Worm (Caenorhabditis elegans) whole organism, mixed stage, embryonic: Measurements from ENCODE around the gene Y70C5B.2.

Source experiments
- M03D4.4 ChIP-seq: sonication (generic microtip); optimal IDR thresholded peaks from 2 replicates; lab custom pipeline; 2017; ENCODE audit warnings: mild to moderate bottlenecking, missing genetic modification characterization, missing compliant biosample characterization
- bed-3 ChIP-seq: fragments of 200-800 bp; sonication (Bioruptor generic); optimal IDR thresholded peaks from 3 replicates; lab custom pipeline; 2018; ENCODE audit warnings: mild to moderate bottlenecking, missing genetic modification characterization, moderate library complexity, missing compliant biosample characterization
- blmp-1 ChIP-seq: fragments of 150-350 bp; optimal IDR thresholded peaks from 2 replicates; lab custom pipeline; 2014; ENCODE audit warnings: missing biosample characterization, missing genetic modification characterization
- ceh-39 ChIP-seq: fragments of 150-350 bp; optimal IDR thresholded peaks from 2 replicates; lab custom pipeline; 2014; ENCODE audit warnings: missing biosample characterization, missing genetic modification characterization
- ceh-83 ChIP-seq: fragments of 200-800 bp; sonication (Bioruptor generic); optimal IDR thresholded peaks from 2 replicates; lab custom pipeline; 2018; ENCODE audit warnings: mild to moderate bottlenecking, missing genetic modification characterization, missing compliant biosample characterization
- ces-1 ChIP-seq: fragments of 150-350 bp; optimal IDR thresholded peaks from 2 replicates; lab custom pipeline; 2014; ENCODE audit warnings: missing biosample characterization, missing genetic modification reagents, missing genetic modification characterization
- cnd-1 ChIP-seq: fragments of 200-800 bp; sonication (Bioruptor generic); optimal IDR thresholded peaks from 2 replicates; lab custom pipeline; 2018; ENCODE audit warnings: mild to moderate bottlenecking, missing genetic modification characterization, missing compliant biosample characterization
- drap-1 ChIP-seq: fragments of 200-800 bp; sonication (Bioruptor generic); optimal IDR thresholded peaks from 3 replicates; lab custom pipeline; 2018; ENCODE audit warnings: mild to moderate bottlenecking, missing genetic modification characterization, missing compliant biosample characterization
- elt-1 ChIP-seq: sonication (generic microtip); optimal IDR thresholded peaks from 2 replicates; lab custom pipeline; 2017; ENCODE audit warnings: missing genetic modification characterization, mild to moderate bottlenecking, missing compliant biosample characterization, antibody characterized with exemption, moderate library complexity, borderline replicate concordance; ENCODE audit not compliant: insufficient read depth
- elt-3 ChIP-seq: fragments of 150-350 bp; optimal IDR thresholded peaks from 2 replicates; lab custom pipeline; 2014; ENCODE audit warnings: missing biosample characterization, missing genetic modification characterization
- flh-1 ChIP-seq: fragments of 200-800 bp; sonication (Bioruptor generic); optimal IDR thresholded peaks from 2 replicates; lab custom pipeline; 2018; ENCODE audit warnings: mild to moderate bottlenecking, missing genetic modification characterization, moderate library complexity, missing compliant biosample characterization
- ham-2 ChIP-seq: fragments of 200-800 bp; sonication (Bioruptor generic); optimal IDR thresholded peaks from 2 replicates; lab custom pipeline; 2018; ENCODE audit warnings: mild to moderate bottlenecking, missing genetic modification characterization, missing compliant biosample characterization
- hlh-1 ChIP-seq: fragments of 150-350 bp; optimal IDR thresholded peaks from 2 replicates; lab custom pipeline; 2014; ENCODE audit warnings: missing biosample characterization, missing genetic modification reagents, missing genetic modification characterization
- lin-13 ChIP-seq: fragments of 150-350 bp; optimal IDR thresholded peaks from 2 replicates; lab custom pipeline; 2014; ENCODE audit warnings: missing biosample characterization, missing genetic modification characterization
- lin-32 ChIP-seq: fragments of 200-800 bp; sonication (Bioruptor generic); optimal IDR thresholded peaks from 2 replicates; lab custom pipeline; 2018; ENCODE audit warnings: mild to moderate bottlenecking, missing genetic modification characterization, missing compliant biosample characterization
- lsy-2 ChIP-seq: fragments of 150-350 bp; optimal IDR thresholded peaks from 2 replicates; lab custom pipeline; 2014; ENCODE audit warnings: missing biosample characterization, missing genetic modification characterization
- mab-5 ChIP-seq: fragments of 150-350 bp; optimal IDR thresholded peaks from 2 replicates; lab custom pipeline; 2014; ENCODE audit warnings: missing biosample characterization, missing genetic modification characterization
- mep-1 ChIP-seq: fragments of 150-350 bp; optimal IDR thresholded peaks from 2 replicates; lab custom pipeline; 2017; ENCODE audit warnings: missing biosample characterization, missing genetic modification reagents, missing genetic modification characterization, inconsistent platforms
- mls-2 ChIP-seq: sonication (generic microtip); optimal IDR thresholded peaks from 2 replicates; lab custom pipeline; 2016; ENCODE audit warnings: mild to moderate bottlenecking, missing genetic modification characterization, moderate library complexity, missing compliant biosample characterization
- nhr-12 ChIP-seq: fragments of 150-350 bp; optimal IDR thresholded peaks from 2 replicates; lab custom pipeline; 2014; ENCODE audit warnings: missing biosample characterization, missing genetic modification characterization
- nhr-2 ChIP-seq: fragments of 150-350 bp; optimal IDR thresholded peaks from 2 replicates; lab custom pipeline; 2014; ENCODE audit warnings: missing biosample characterization, missing genetic modification characterization
- nhr-237 ChIP-seq: fragments of 150-350 bp; optimal IDR thresholded peaks from 2 replicates; lab custom pipeline; 2014; ENCODE audit warnings: missing biosample characterization, missing genetic modification characterization
- nhr-28 ChIP-seq: fragments of 150-350 bp; optimal IDR thresholded peaks from 2 replicates; lab custom pipeline; 2014; ENCODE audit warnings: missing biosample characterization, missing genetic modification characterization
- nhr-76 ChIP-seq: sonication (generic microtip); optimal IDR thresholded peaks from 2 replicates; lab custom pipeline; 2017; ENCODE audit warnings: missing biosample characterization, missing genetic modification characterization
- pha-4 ChIP-seq: fragments of 150-350 bp; optimal IDR thresholded peaks from 2 replicates; lab custom pipeline; 2018; ENCODE audit warnings: missing biosample characterization, missing genetic modification reagents, missing genetic modification characterization
- sem-2 ChIP-seq: fragments of 200-800 bp; sonication (Bioruptor generic); optimal IDR thresholded peaks from 2 replicates; lab custom pipeline; 2018; ENCODE audit warnings: mild to moderate bottlenecking, missing genetic modification characterization, missing compliant biosample characterization
- snpc-4 ChIP-seq: fragments of 150-350 bp; optimal IDR thresholded peaks from 2 replicates; lab custom pipeline; 2014; ENCODE audit warnings: missing biosample characterization, missing genetic modification characterization
- sptf-1 ChIP-seq: sonication (generic microtip); optimal IDR thresholded peaks from 2 replicates; lab custom pipeline; 2017; ENCODE audit warnings: mild to moderate bottlenecking, missing genetic modification characterization, moderate library complexity, missing compliant biosample characterization
- tbx-8 ChIP-seq: fragments of 200-800 bp; sonication (Bioruptor generic); optimal IDR thresholded peaks from 2 replicates; lab custom pipeline; 2018; ENCODE audit warnings: mild to moderate bottlenecking, missing genetic modification characterization, moderate library complexity, missing compliant biosample characterization
- unc-120 ChIP-seq: sonication (generic microtip); optimal IDR thresholded peaks from 2 replicates; lab custom pipeline; 2017; ENCODE audit warnings: missing genetic modification characterization, missing compliant biosample characterization; ENCODE audit not compliant: poor library complexity, severe bottlenecking
- unc-39 ChIP-seq: fragments of 150-350 bp; optimal IDR thresholded peaks from 2 replicates; lab custom pipeline; 2014; ENCODE audit warnings: missing biosample characterization, missing genetic modification characterization
- unc-62 ChIP-seq: fragments of 150-350 bp; optimal IDR thresholded peaks from 2 replicates; lab custom pipeline; 2014; ENCODE audit warnings: missing biosample characterization, missing genetic modification reagents, missing genetic modification characterization
- ztf-11 ChIP-seq: fragments of 150-350 bp; optimal IDR thresholded peaks from 2 replicates; lab custom pipeline; 2014; ENCODE audit warnings: missing biosample characterization, missing genetic modification characterization

Y70C5B.2 gene

DNA sequence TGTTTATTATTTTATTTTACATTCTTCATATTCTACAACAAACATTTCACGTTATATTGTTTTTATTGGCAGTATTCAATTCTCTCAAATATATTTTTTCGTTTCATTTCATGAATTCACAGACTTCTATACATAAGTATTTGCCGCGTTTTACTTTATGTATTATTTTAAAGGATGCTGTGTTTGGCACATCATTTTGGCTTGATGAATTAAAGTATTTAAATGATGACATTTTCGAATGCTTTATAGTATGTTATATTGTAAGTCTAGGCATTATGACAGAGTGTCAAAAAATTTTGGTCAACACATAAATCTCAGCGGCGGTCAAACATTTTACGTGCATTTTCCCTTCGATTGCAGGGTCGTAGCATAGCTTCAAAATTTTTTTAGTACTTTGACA, 34.8 kb upstream of the Y70C5B.2 start:
- TF ChIP-seq ceh-39 (tag; lab: Kevin White, UChicago) (no peak), pha-4 (tag; lab: Kevin White, UChicago) (no peak), lsy-2 (no peak), M03D4.4 (tag; lab: Kevin White, UChicago) (no peak), blmp-1 (no peak), ham-2 (GFP tag; lab: Kevin White, UChicago) (no peak), nhr-2 (no peak), ceh-83 (GFP tag; lab: Kevin White, UChicago) (no peak), snpc-4 (no peak), ces-1 (GFP tag; lab: Kevin White, UChicago) (no peak), elt-3 (tag; lab: Kevin White, UChicago) (no peak), lin-32 (no peak), unc-120 (tag; lab: Kevin White, UChicago) (no peak), sptf-1 (no peak), cnd-1 (tag; lab: Kevin White, UChicago) (no peak), lin-13 (tag; lab: Kevin White, UChicago) (no peak), hlh-1 (tag; lab: Kevin White, UChicago) (no peak), unc-62 (no peak), mep-1 (no peak)

DNA sequence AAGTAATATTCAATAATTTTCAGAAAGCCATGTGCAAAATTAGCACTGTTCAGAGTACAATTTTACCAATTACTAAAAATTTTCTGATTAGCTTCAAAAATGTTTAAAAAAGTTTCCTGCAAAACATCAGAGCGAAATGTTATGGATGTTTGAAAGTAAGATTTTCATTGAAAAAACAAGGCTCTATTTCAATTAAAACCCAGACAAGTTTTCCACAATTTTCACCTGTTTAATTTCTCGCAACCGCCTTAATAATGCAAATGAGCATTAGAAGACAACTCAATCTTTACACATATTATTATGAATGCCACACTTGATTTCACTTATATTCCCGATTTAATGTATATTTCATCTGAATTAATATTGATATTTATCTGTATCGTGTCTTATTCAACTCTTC, 33.8 kb upstream of the Y70C5B.2 start, which contains the start of gene srz-101:
TSS of gene srz-101 (plus strand) at position 301 of the 400 bp plus-strand sequence.
- TF ChIP-seq nhr-76 (tag; lab: Kevin White, UChicago), result no peak
- TF ChIP-seq ztf-11, result no peak
- no peak for TF ChIP-seq lin-32
- no peak for TF ChIP-seq ham-2 (GFP tag; lab: Kevin White, UChicago)
- no peak for TF ChIP-seq ceh-39 (tag; lab: Kevin White, UChicago)
- TF ChIP-seq ces-1 (GFP tag; lab: Kevin White, UChicago), result no peak
- no peak for TF ChIP-seq snpc-4
- no peak for TF ChIP-seq unc-39 (tag; lab: Kevin White, UChicago)
- TF ChIP-seq bed-3 (GFP tag; lab: Kevin White, UChicago), result no peak
- TF ChIP-seq nhr-28 (tag; lab: Kevin White, UChicago), result no peak
- TF ChIP-seq unc-120 (tag; lab: Kevin White, UChicago), result no peak
- TF ChIP-seq elt-1, result no peak
- TF ChIP-seq M03D4.4 (tag; lab: Kevin White, UChicago), result no peak
- TF ChIP-seq nhr-12 (tag; lab: Kevin White, UChicago), result no peak
- no peak for TF ChIP-seq nhr-237

DNA sequence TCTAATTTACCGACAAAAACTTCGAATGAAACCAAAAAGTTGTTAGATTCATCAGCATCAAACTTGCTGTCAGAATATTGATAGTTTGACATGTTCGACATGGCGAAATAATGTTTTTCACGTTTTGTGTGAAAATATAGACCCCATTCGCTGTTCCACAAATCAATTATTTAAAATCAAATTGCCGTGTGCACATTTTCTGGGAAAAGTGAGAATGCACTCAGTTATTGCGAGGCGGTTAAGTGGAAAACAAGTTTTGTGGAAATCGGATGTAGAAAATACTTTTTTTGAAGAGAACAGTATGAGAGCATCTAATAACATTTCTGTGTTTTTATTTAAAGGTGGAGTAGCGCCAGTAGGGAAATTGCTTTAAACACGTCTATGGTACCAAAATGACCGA, 33.0 kb upstream of the Y70C5B.2 start, which contains the start of gene srw-42:
TSS of gene srw-42 (minus strand) at position 101 of the 400 bp plus-strand sequence.
- TF ChIP-seq mls-2 (tag; lab: Kevin White, UChicago), result no peak
- TF ChIP-seq tbx-8 (GFP tag; lab: Kevin White, UChicago), result no peak
- no peak for TF ChIP-seq blmp-1
- TF ChIP-seq cnd-1 (tag; lab: Kevin White, UChicago), result no peak
- no peak for TF ChIP-seq lin-32
- TF ChIP-seq nhr-76 (tag; lab: Kevin White, UChicago), result no peak

DNA sequence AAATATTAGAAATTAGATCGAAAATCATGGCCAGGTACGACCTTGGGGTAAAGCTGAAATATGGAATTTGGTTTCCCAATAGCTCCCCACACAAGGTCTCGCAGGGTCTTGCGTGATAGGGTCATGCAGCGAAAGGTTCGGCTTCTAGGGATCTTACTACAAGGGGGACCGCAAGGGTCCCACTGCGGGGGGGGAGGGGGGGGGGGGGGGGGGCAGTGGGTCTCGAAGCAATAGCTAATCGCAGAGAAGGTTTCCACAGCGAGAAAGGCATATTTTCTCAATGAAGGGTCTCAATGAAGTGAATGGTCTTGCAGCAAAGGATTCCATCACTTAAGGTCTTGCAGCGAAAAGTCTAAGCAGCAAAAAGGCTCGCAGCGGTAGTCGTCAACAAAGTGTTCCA, 32.3 kb upstream of the Y70C5B.2 start:
- TF ChIP-seq blmp-1 (no peak), snpc-4 (no peak), lsy-2 (no peak), lin-32 (no peak), pha-4 (tag; lab: Kevin White, UChicago) (no peak), ces-1 (GFP tag; lab: Kevin White, UChicago) (no peak), mab-5 (tag; lab: Kevin White, UChicago) (no peak), unc-39 (tag; lab: Kevin White, UChicago) (no peak), flh-1 (GFP tag; lab: Kevin White, UChicago) (no peak), sptf-1 (no peak), nhr-237 (no peak), nhr-28 (tag; lab: Kevin White, UChicago) (no peak), elt-3 (tag; lab: Kevin White, UChicago) (no peak), ham-2 (GFP tag; lab: Kevin White, UChicago) (no peak), nhr-76 (tag; lab: Kevin White, UChicago) (no peak), unc-62 (no peak), drap-1 (GFP tag; lab: Kevin White, UChicago) (no peak), sem-2 (GFP tag; lab: Kevin White, UChicago) (no peak), ceh-83 (GFP tag; lab: Kevin White, UChicago) (no peak)
